Worm (Caenorhabditis elegans) whole organism, L4 larva: ENCODE results near the gene C10E2.5.

ENCODE experiments used
- D1046.2 ChIP-seq: fragments of 200-800 bp; sonication (Bioruptor generic); IDR thresholded peaks from 2 replicates; pipeline ENCODE4 v1.3.6; 2022; ENCODE audit warnings: missing genetic modification characterization, missing compliant biosample characterization
- F10B5.3 ChIP-seq: sonication (generic microtip); optimal IDR thresholded peaks from 2 replicates; lab custom pipeline; 2016; ENCODE audit warnings: mild to moderate bottlenecking, missing genetic modification characterization, missing compliant biosample characterization
- F26F4.8 ChIP-seq: fragments of 200-800 bp; sonication (Bioruptor generic); conservative IDR thresholded peaks from 2 replicates; pipeline ENCODE4 v1.3.6; 2022; ENCODE audit warnings: missing genetic modification characterization, missing compliant biosample characterization
- F44E2.7 ChIP-seq: fragments of 200-800 bp; sonication (Bioruptor generic); IDR thresholded peaks from 2 replicates; pipeline ENCODE4 v2.1.2; 2022; ENCODE audit warnings: missing genetic modification characterization, missing compliant biosample characterization
- F49E8.2 ChIP-seq: sonication (generic microtip); optimal IDR thresholded peaks from 2 replicates; lab custom pipeline; 2016; ENCODE audit warnings: missing compliant biosample characterization, mild to moderate bottlenecking, missing genetic modification characterization, borderline replicate concordance
- R02D3.7 ChIP-seq: fragments of 150-350 bp; sonication (generic microtip); optimal IDR thresholded peaks from 3 replicates; lab custom pipeline; 2014; ENCODE audit warnings: missing biosample characterization, missing genetic modification characterization
- Y48G9A.11 ChIP-seq: fragments of 200-800 bp; sonication (Bioruptor generic); IDR thresholded peaks from 2 replicates; pipeline ENCODE4 v1.3.6; 2022; ENCODE audit warnings: missing genetic modification reagents, missing genetic modification characterization, missing compliant biosample characterization
- ZK337.2 ChIP-seq: fragments of 200-800 bp; sonication (Bioruptor generic); IDR thresholded peaks from 2 replicates; pipeline ENCODE4 v1.3.6; 2022; ENCODE audit warnings: missing genetic modification reagents, missing genetic modification characterization, missing compliant biosample characterization
- ZK546.5 ChIP-seq, 2 experiments: sonication (generic microtip); optimal IDR thresholded peaks; 2 replicates each; lab custom pipeline; 2017; ENCODE audit warnings: missing biosample characterization in 2 of 2, missing genetic modification characterization in 2 of 2
- aha-1 ChIP-seq: fragments of 150-350 bp; peaks from one replicate; lab custom pipeline; 2014; ENCODE audit warnings: missing biosample characterization, missing genetic modification characterization
- aly-2 ChIP-seq: sonication (generic microtip); optimal IDR thresholded peaks from 2 replicates; lab custom pipeline; 2018; ENCODE audit warnings: missing biosample characterization, missing genetic modification characterization
- ceh-20 ChIP-seq: fragments of 200-800 bp; sonication (Bioruptor generic); IDR thresholded peaks from 2 replicates; pipeline ENCODE4 v1.3.6; 2022; ENCODE audit warnings: missing genetic modification reagents, missing genetic modification characterization, missing compliant biosample characterization
- ceh-82 ChIP-seq: sonication (generic microtip); optimal IDR thresholded peaks from 2 replicates; lab custom pipeline; 2017; ENCODE audit warnings: missing biosample characterization, missing genetic modification characterization
- ces-1 ChIP-seq: fragments of 150-350 bp; sonication (generic microtip); optimal IDR thresholded peaks from 4 replicates; lab custom pipeline; 2014; ENCODE audit warnings: missing biosample characterization, missing genetic modification reagents, missing genetic modification characterization
- daf-16 ChIP-seq, 3 experiments: sonication (generic microtip); optimal IDR thresholded peaks; 2 replicates each; lab custom pipeline; 2016 to 2017; ENCODE audit warnings: missing genetic modification characterization in 3 of 3, missing genetic modification reagents in 3 of 3, mild to moderate bottlenecking in 2 of 3, missing compliant biosample characterization in 2 of 3, missing biosample characterization in 1 of 3, moderate library complexity in 1 of 3
- dmd-6 ChIP-seq: fragments of 200-800 bp; sonication (Bioruptor generic); IDR thresholded peaks from 2 replicates; pipeline ENCODE4 v1.3.6; 2022; ENCODE audit warnings: missing genetic modification reagents, missing genetic modification characterization, missing compliant biosample characterization
- egl-43 ChIP-seq: fragments of 200-800 bp; sonication (Bioruptor generic); IDR thresholded peaks from 2 replicates; pipeline ENCODE4 v1.3.6; 2022; ENCODE audit warnings: missing genetic modification reagents, missing genetic modification characterization, missing compliant biosample characterization
- hif-1 ChIP-seq, 2 experiments: sonication (generic microtip); optimal IDR thresholded peaks; 2 replicates each; lab custom pipeline; 2016 to 2017; ENCODE audit warnings: missing compliant biosample characterization in 2 of 2, missing genetic modification characterization in 2 of 2, missing genetic modification reagents in 2 of 2, missing genotype in 2 of 2, mild to moderate bottlenecking in 1 of 2
- hmg-1.1 ChIP-seq: fragments of 200-800 bp; sonication (Bioruptor generic); IDR thresholded peaks from 2 replicates; pipeline ENCODE4 v1.3.6; 2022; ENCODE audit warnings: missing genetic modification reagents, missing genetic modification characterization, missing compliant biosample characterization
- lsy-2 ChIP-seq, 2 experiments: fragments of 150-350 bp in 1 of 2; sonication (generic microtip) in 1 of 2; optimal IDR thresholded peaks; 2 replicates each; lab custom pipeline; 2014 to 2017; ENCODE audit warnings: missing biosample characterization in 2 of 2, missing genetic modification characterization in 2 of 2
- mdl-1 ChIP-seq, 2 experiments: fragments of 150-350 bp in 1 of 2; sonication (generic microtip) in 1 of 2; optimal IDR thresholded peaks; 2 replicates each; lab custom pipeline; 2014 to 2017; ENCODE audit warnings: missing biosample characterization in 2 of 2, missing genetic modification characterization in 2 of 2
- mep-1 ChIP-seq: fragments of 150-350 bp; sonication (generic microtip); optimal IDR thresholded peaks from 3 replicates; lab custom pipeline; 2014; ENCODE audit warnings: missing biosample characterization, missing genetic modification characterization
- mes-2 ChIP-seq: sonication (generic microtip); optimal IDR thresholded peaks from 2 replicates; lab custom pipeline; 2016; ENCODE audit warnings: missing genotype, mild to moderate bottlenecking, missing genetic modification characterization, missing compliant biosample characterization; ENCODE audit not compliant: poor library complexity, severe bottlenecking
- mxl-2 ChIP-seq: fragments of 200-800 bp; sonication (Bioruptor generic); conservative IDR thresholded peaks from 2 replicates; pipeline ENCODE4 v1.3.6; 2022; ENCODE audit warnings: missing genetic modification reagents, missing genetic modification characterization, missing compliant biosample characterization
- nhr-102 ChIP-seq: sonication (generic microtip); optimal IDR thresholded peaks from 2 replicates; lab custom pipeline; 2016; ENCODE audit warnings: mild to moderate bottlenecking, missing genetic modification characterization, moderate library complexity, missing compliant biosample characterization
- nhr-11 ChIP-seq: fragments of 150-350 bp; optimal IDR thresholded peaks from 2 replicates; lab custom pipeline; 2014; ENCODE audit warnings: missing biosample characterization, missing genetic modification characterization
- nhr-25 ChIP-seq: sonication (generic microtip); optimal IDR thresholded peaks from 2 replicates; lab custom pipeline; 2017; ENCODE audit warnings: missing genetic modification characterization, mild to moderate bottlenecking, missing compliant biosample characterization, antibody characterized with exemption, moderate library complexity, borderline replicate concordance; ENCODE audit not compliant: insufficient read depth
- nhr-28 ChIP-seq: fragments of 150-350 bp; optimal IDR thresholded peaks from 2 replicates; lab custom pipeline; 2014; ENCODE audit warnings: missing biosample characterization, missing genetic modification characterization
- nhr-48 ChIP-seq: sonication (generic microtip); optimal IDR thresholded peaks from 2 replicates; lab custom pipeline; 2016; ENCODE audit warnings: mild to moderate bottlenecking, missing genetic modification characterization, missing compliant biosample characterization
- php-3 ChIP-seq: fragments of 200-800 bp; sonication (Bioruptor generic); IDR thresholded peaks from 2 replicates; pipeline ENCODE4 v1.3.6; 2022; ENCODE audit warnings: missing genetic modification reagents, missing genetic modification characterization, missing compliant biosample characterization
- pqm-1 ChIP-seq: sonication (generic microtip); optimal IDR thresholded peaks from 2 replicates; lab custom pipeline; 2017; ENCODE audit warnings: missing biosample characterization, missing genetic modification characterization
- rbr-2 ChIP-seq: sonication (generic microtip); optimal IDR thresholded peaks from 2 replicates; lab custom pipeline; 2016; ENCODE audit warnings: missing genotype, missing genetic modification characterization, missing compliant biosample characterization
- saeg-2 ChIP-seq: fragments of 200-800 bp; sonication (Bioruptor generic); IDR thresholded peaks from 2 replicates; pipeline ENCODE4 v1.3.6; 2022; ENCODE audit warnings: missing genetic modification reagents, missing genetic modification characterization, missing compliant biosample characterization
- spr-3 ChIP-seq: fragments of 200-800 bp; sonication (Bioruptor generic); optimal IDR thresholded peaks from 2 replicates; lab custom pipeline; 2018; ENCODE audit warnings: mild to moderate bottlenecking, missing genetic modification characterization, missing compliant biosample characterization
- tag-97 ChIP-seq: fragments of 200-800 bp; sonication (Bioruptor generic); IDR thresholded peaks from 2 replicates; pipeline ENCODE4 v1.3.6; 2022; ENCODE audit warnings: missing genetic modification characterization, missing compliant biosample characterization
- unc-62 ChIP-seq, 3 experiments: fragments of 150-350 bp in 1 of 3; sonication (generic microtip); optimal IDR thresholded peaks in 2 of 3; peaks in 1 of 3; 1 replicate in 1 of 3; 2 replicates in 2 of 3; lab custom pipeline; 2014 to 2017; ENCODE audit warnings: missing biosample characterization in 3 of 3, missing genetic modification characterization in 3 of 3, missing genetic modification reagents in 3 of 3, missing genotype in 1 of 3
- zip-11 ChIP-seq: fragments of 200-800 bp; sonication (Bioruptor generic); IDR thresholded peaks from 2 replicates; pipeline ENCODE4 v1.3.6; 2022; ENCODE audit warnings: missing genetic modification characterization, missing compliant biosample characterization

Gene C10E2.5

ce11 chrX:16775335-16775835, 21.0 kb upstream of the C10E2.5 start (continued):
- peak; percentile 64 for TF ChIP-seq nhr-28 (tag; lab: Kevin White, UChicago)

- TF ChIP-seq ZK546.5 (tag; optimal IDR thresholded peaks at IDR 0.05; lab: Kevin White, UChicago), result no peak
- TF ChIP-seq D1046.2, result no peak
- TF ChIP-seq ceh-20 (GFP tag; lab: Robert Waterston, UW), result peak; percentile 62; the same call in 1 of the 2 replicates
- TF ChIP-seq pqm-1 (tag; lab: Kevin White, UChicago), result peak; percentile 66
- no peak for TF ChIP-seq nhr-25 (tag; lab: Kevin White, UChicago)
- TF ChIP-seq Y48G9A.11 (GFP tag; lab: Robert Waterston, UW), result no peak
- peak; percentile 51; the same call in 1 of the 2 replicates for TF ChIP-seq php-3 (GFP tag; lab: Robert Waterston, UW)
- no peak for TF ChIP-seq nhr-48 (tag; lab: Kevin White, UChicago)
- no peak for TF ChIP-seq rbr-2
- TF ChIP-seq dmd-6 (GFP tag; lab: Robert Waterston, UW), result peak; percentile 34; the same call in 1 of the 2 replicates
- TF ChIP-seq ces-1 (GFP tag; lab: Kevin White, UChicago), result no peak
- no peak for TF ChIP-seq F10B5.3 (tag; lab: Kevin White, UChicago)
- no peak for TF ChIP-seq ceh-82 (tag; lab: Kevin White, UChicago)
- TF ChIP-seq ZK337.2, result no peak
- TF ChIP-seq tag-97, result no peak
- TF ChIP-seq saeg-2 (GFP tag; lab: Robert Waterston, UW), result no peak
- TF ChIP-seq nhr-102, result no peak
- no peak for TF ChIP-seq mdl-1 (tag; optimal IDR thresholded peaks at IDR 0.05; lab: Kevin White, UChicago)
- no peak for TF ChIP-seq F49E8.2 (tag; lab: Kevin White, UChicago)
Measured at ce11 chrX:16773421-16773820, 19.0 kb upstream of the C10E2.5 start.

- peak in 1 of 2 experiments; percentile 94 for TF ChIP-seq hif-1 (tag; optimal IDR thresholded peaks at IDR 0.05; lab: Kevin White, UChicago)
- peak; percentile 1 for TF ChIP-seq mes-2 (tag; lab: Kevin White, UChicago)
- TF ChIP-seq mep-1 (tag; lab: Kevin White, UChicago), result no peak
- no peak for TF ChIP-seq spr-3
- peak in 1 of 2 experiments; percentile 43 for TF ChIP-seq daf-16 (GFP tag; optimal IDR thresholded peaks at IDR 0.05; lab: Kevin White, UChicago)
- TF ChIP-seq daf-16 (tag; optimal IDR thresholded peaks at IDR 0.05; lab: Kevin White, UChicago), result no peak
- no peak for TF ChIP-seq F10B5.3 (tag; lab: Kevin White, UChicago)
- TF ChIP-seq aha-1 (tag; lab: Kevin White, UChicago), result peak; percentile 94
- TF ChIP-seq F44E2.7, result no peak
- TF ChIP-seq hmg-1.1 (GFP tag; lab: Robert Waterston, UW), result no peak
- TF ChIP-seq unc-62 (GFP tag; optimal IDR thresholded peaks at IDR 0.05 in 1 of 2; lab: Kevin White, UChicago), result peak in 1 of 2 experiments; percentile 0
- TF ChIP-seq unc-62 (tag; optimal IDR thresholded peaks at IDR 0.05; lab: Kevin White, UChicago), result no peak
- no peak for TF ChIP-seq lsy-2 (tag; optimal IDR thresholded peaks at IDR 0.05; lab: Kevin White, UChicago)
Measured at ce11 chrX:16772112-16772731, 17.8 kb upstream of the C10E2.5 start.

- TF ChIP-seq aly-2 (tag; lab: Kevin White, UChicago) (no peak), mxl-2 (GFP tag; lab: Robert Waterston, UW) (no peak), egl-43 (no peak), F26F4.8 (no peak), R02D3.7 (tag; lab: Kevin White, UChicago) (no peak), hmg-1.1 (GFP tag; lab: Robert Waterston, UW) (no peak), nhr-11 (tag; lab: Kevin White, UChicago) (no peak), zip-11 (GFP tag; lab: Robert Waterston, UW) (no peak)
Measured at ce11 chrX:16770919-16771318, 16.5 kb upstream of the C10E2.5 start.
